Worm (Caenorhabditis elegans): ENCODE data around the gene C05D2.8.

DNA sequence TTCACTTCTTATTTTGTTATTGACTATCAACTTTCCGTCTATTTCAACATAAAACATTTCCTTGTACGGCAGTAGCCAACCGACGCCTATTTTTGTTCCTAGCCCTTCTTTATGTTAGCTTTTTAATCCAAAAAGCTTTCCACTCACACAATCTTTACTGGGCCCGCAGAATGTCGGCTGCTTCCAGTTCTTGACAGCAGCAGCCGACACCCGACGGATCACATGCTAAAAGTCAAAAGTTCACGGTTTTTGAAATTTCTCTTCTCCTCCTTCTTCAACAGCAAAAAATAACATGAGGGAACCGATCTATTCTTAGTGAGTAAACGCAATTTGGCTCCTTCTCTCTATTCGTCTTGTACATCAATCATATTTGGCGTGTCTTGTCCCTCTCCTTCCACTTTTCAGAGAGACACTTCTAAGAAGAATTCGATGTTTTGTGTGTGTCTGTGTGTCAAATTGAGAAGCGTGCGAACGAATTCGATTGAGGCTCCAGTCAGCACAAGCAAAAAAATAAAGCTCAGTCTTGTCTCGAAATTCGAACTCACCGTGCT lies 22.4 kb upstream of the C05D2.8 start:
- TF ChIP-seq zag-1 (tag; optimal IDR thresholded peaks at IDR 0.05) (no peak), mes-2 (tag; optimal IDR thresholded peaks at IDR 0.05; ENCODE audit: poor library complexity, severe bottlenecking) (no peak), nhr-28 (tag; optimal IDR thresholded peaks at IDR 0.05) (no peak), madf-5 (GFP tag; IDR thresholded peaks at IDR 0.05) (no peak)

All from whole organism, L4 larva.